Fruit fly (Drosophila melanogaster) Kc167 (cell line): Measurements from ENCODE around the gene CG43783.

Experiments
- Myc ChIP-seq: fragments of >200 bp; optimal IDR thresholded peaks from 2 replicates; lab custom pipeline; 2017; ENCODE audit warnings: missing external identifiers
- Sin3A ChIP-seq: fragments of >200 bp; optimal IDR thresholded peaks from 2 replicates; lab custom pipeline; 2018; ENCODE audit warnings: missing external identifiers
- h ChIP-seq: fragments of >200 bp; optimal IDR thresholded peaks from 3 replicates; lab custom pipeline; 2018; ENCODE audit warnings: missing external identifiers
- insv ChIP-seq: fragments of >200 bp; optimal IDR thresholded peaks from 3 replicates; lab custom pipeline; 2018; ENCODE audit warnings: missing external identifiers
- psq ChIP-seq: fragments of >200 bp; optimal IDR thresholded peaks from 2 replicates; lab custom pipeline; 2017; ENCODE audit warnings: missing external identifiers
- ttk ChIP-seq: sonication (Bioruptor generic); optimal IDR thresholded peaks from 2 replicates; lab custom pipeline; 2017; ENCODE audit warnings: missing external identifiers

The CG43783 gene

DNA sequence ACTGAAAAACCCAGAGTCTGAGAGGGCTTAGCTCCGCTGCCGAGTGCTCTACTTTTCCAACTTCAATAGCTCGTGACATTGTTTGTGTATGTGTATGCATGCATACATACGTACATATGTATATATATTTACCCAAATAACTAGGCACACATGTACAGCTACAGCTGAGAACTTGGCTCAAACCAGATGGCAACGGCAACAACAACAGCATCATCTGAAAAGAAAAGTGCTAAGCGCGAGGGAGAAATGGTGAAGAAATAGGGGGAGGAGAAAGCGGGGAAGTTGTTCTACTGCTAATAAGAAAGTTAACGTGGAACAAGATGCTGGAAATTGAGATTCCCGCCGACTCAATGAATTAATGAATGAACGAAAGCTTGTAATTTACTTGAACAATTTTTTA, 29.1 kb downstream of the CG43783 start:
- no peak for TF ChIP-seq Sin3A (lab: Kevin White, UChicago)
- no peak for TF ChIP-seq psq (lab: Kevin White, UChicago)
- TF ChIP-seq h, result no peak
- no peak for TF ChIP-seq insv (lab: Kevin White, UChicago)
- TF ChIP-seq Myc, result no peak
- TF ChIP-seq ttk (lab: Kevin White, UChicago), result no peak

DNA sequence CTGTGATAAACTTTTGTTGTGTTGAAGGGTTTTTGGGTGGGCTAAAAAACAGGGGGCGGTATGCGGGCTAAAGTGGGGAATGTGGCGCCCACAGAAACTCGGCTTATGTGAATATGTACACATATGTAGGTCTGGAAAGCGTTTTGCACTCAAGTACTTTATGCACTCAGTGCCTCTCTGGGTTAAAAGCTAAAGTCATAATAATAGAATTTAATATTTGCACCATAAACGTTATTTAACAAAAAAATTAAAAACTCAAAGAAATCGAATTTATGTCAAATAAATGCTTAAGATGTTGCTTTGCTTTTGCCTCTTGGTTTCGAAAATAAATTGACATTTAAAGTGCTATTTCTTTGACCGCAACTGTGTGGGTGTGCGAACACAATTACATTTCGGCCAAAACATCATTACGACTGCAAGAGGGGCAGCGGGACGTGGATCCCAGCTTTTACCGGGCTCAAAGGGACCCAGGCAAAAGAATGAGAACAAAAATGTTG, 29.6 kb downstream of the CG43783 start:
- TF ChIP-seq ttk (lab: Kevin White, UChicago) (no peak), insv (lab: Kevin White, UChicago) (no peak), Sin3A (lab: Kevin White, UChicago) (no peak), psq (lab: Kevin White, UChicago) (no peak), h (no peak), Myc (no peak)

DNA sequence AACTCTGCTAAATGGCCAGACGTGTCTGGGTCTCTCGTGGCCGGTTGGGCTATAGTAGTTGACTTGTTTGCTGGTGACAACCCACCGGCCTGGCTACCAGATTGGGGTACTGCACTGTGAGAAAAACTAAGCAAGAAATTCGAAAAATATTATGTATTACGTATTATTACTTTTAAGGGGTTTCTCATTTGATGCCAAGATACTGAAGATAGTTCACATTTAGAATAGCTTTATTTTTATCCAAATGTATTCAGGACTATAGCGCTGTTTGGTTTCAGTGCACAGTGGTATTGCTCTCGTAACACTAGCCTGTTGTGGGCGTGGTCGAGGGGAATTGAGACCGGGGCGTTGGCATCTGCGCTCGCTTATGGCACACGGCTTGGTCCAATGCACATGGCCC, 33.4 kb downstream of the CG43783 start:
- TF ChIP-seq insv (lab: Kevin White, UChicago), result no peak
- no peak for TF ChIP-seq h

DNA sequence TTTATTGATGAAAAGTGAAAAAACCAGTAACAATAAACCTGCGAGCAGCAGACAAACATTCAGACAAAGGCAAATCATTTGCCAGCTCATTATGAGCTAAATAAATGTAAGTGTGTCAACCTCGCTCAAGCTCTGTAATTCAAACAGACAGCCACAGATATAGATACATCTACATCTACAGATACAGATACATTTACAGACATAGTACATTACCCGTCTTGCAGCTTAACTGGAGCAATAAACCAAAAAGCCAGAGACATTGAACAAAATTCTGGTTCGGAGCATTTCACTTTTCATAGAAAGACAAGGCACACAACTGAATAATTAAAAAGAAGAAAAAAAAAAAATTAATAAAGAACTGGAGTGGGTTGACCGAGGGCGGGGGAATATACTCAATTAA, 34.4 kb downstream of the CG43783 start:
- no peak for TF ChIP-seq insv (lab: Kevin White, UChicago)
- TF ChIP-seq psq (lab: Kevin White, UChicago), result no peak
- no peak for TF ChIP-seq h
- no peak for TF ChIP-seq ttk (lab: Kevin White, UChicago)
- no peak for TF ChIP-seq Sin3A (lab: Kevin White, UChicago)
- TF ChIP-seq Myc, result no peak

DNA sequence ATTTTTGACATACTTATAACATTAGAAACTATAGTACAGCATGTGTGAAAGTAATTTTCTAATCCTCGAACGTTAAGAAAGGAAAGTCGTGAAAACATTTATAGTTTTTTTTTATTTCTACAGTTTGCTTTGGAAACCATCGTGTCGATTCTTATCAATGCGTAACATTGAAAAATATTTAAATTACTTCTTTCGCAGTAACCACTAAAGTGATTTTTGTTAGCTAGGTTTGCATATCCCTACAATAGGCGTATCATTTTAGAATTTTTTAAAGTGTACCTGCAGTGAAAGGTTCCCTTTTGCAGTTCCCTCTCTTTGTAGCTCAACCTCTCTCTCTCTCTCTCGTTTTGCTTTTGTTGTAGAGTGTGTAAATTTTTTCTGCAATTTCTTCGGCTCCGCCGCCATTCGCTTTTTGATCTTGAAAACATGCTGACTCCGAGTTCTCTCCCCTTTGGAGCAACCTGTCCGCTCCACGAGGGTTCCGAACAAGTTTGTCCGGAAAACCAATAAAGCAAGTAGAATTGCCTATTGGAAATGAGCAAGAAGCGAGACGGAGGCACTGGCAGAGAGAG, 40.4 kb downstream of the CG43783 start:
- TF ChIP-seq ttk (lab: Kevin White, UChicago) (no peak), Sin3A (lab: Kevin White, UChicago) (no peak), psq (lab: Kevin White, UChicago) (no peak), insv (lab: Kevin White, UChicago) (no peak), h (no peak), Myc (no peak)

DNA sequence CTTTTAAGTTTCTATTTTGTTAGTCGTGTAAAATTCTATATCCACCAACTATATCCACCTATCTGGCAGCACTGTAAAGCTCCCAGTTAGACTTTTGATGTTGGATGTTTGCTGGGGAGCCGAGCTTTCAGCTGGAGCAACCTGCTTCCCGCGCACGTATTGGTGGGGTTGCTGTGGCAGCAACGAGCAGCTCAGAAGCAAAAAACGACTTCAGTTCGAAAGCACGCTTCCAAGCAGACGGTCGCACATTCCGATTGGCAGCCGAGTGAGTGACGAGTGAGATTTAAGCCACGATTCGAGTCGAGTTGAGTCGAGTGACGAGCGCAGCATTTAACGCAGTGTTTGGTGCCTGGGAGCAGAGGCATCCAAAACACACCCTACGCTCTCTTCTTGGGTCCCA, 41.7 kb downstream of the CG43783 start, which contains the start of the genes Tsp66E and mfr:
Gene Tsp66E, plus strand, starts transcription at position 168 of the 400 bp plus-strand sequence.
Gene mfr, minus strand, starts transcription at position 340 of the 400 bp plus-strand sequence.
- TF ChIP-seq ttk (lab: Kevin White, UChicago), result no peak
- TF ChIP-seq psq (lab: Kevin White, UChicago), result no peak
- TF ChIP-seq Sin3A (lab: Kevin White, UChicago), result no peak
- TF ChIP-seq h, result no peak
- TF ChIP-seq Myc, result no peak
- no peak for TF ChIP-seq insv (lab: Kevin White, UChicago)

DNA sequence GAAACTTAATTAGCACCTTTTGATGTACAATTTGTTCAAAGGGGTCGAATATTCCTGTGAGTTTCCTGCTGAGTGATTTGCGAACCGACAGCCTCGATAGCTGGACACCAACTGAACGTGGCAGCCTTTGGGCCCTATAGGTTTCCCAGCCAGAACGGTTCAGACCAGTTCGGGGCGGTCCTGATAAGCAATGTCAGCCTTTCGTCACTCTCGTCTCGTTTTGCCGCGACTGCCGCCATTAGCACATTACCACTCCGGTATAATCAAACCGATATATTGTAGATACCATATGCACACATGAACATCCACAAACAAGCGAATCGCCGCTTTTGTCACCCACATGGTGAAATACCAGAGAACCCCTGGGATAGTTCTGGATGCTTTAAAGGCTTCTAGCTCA, 49.0 kb downstream of the CG43783 start, which contains the start of gene TrpA1:
Gene TrpA1, minus strand, starts transcription at position 101 of the 400 bp plus-strand sequence.
- no peak for TF ChIP-seq Myc
- TF ChIP-seq insv (lab: Kevin White, UChicago), result no peak
- no peak for TF ChIP-seq h
- no peak for TF ChIP-seq psq (lab: Kevin White, UChicago)
- TF ChIP-seq ttk (lab: Kevin White, UChicago), result no peak
- no peak for TF ChIP-seq Sin3A (lab: Kevin White, UChicago)

DNA sequence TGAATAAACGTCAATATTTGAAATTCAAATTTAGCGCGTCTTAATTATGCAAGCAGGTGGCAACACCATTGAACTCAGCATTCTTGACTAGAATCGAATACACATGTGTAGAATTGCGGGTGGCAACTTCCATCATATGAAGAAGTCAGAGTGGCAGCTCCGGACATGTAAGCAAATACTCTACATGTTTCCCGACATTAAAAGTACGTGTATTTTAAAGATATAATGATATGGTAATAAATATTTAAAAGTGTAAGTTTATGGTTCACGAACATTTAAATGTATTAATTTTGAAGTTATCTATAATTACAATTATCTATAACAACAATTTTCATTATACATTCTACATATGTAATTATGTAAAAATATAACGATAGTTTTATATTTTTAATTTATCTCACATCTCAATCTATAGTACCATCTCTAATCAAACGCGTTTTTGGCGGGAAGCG, 62.9 kb downstream of the CG43783 start, which contains the start of gene Mcm7:
Gene Mcm7, plus strand, starts transcription at position 430 of the 452 bp plus-strand sequence.
- TF ChIP-seq Myc (no peak), insv (lab: Kevin White, UChicago) (no peak), psq (lab: Kevin White, UChicago) (no peak), h (no peak), Sin3A (lab: Kevin White, UChicago) (no peak), ttk (lab: Kevin White, UChicago) (no peak)

DNA sequence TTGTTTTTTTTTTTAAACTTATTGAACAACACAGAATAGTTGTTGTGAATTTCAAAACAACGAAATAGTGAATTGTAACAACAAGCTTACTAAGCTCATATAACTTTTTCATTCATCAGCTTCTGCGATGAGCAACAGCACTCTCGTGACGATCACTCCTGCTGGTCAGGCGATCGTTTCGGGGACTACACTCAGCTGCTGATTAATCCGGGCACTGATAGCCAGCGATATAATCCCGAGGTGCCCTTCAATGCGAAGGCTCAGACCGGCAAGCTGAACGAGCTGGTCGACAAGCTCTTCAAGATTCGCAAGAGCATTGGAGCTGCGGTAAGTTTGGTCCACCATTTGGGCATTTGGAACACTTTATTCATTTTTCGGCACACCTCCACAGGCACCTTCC, 65.5 kb downstream of the CG43783 start, which contains the start of gene CG43169:
Gene CG43169, minus strand, starts transcription at position 101 of the 400 bp plus-strand sequence.
- TF ChIP-seq Sin3A (lab: Kevin White, UChicago) (no peak), h (no peak), Myc (no peak), insv (lab: Kevin White, UChicago) (no peak), psq (lab: Kevin White, UChicago) (no peak), ttk (lab: Kevin White, UChicago) (no peak)
